Fruit fly (Drosophila melanogaster) whole organism, embryonic: ENCODE data around the gene trx.
A peak's percentile ranks its signal among the peaks of the same experiment; 100 is the strongest.

Source experiments
- Aef1 ChIP-seq: fragments of 200-800 bp; sonication (Bioruptor generic); IDR thresholded peaks from 3 replicates; pipeline ENCODE4 v1.3.6; 2022; ENCODE audit warnings: missing biosample characterization, missing genetic modification characterization
- Antp ChIP-seq: fragments of 200-800 bp; sonication (Bioruptor generic); optimal IDR thresholded peaks from 3 replicates; lab custom pipeline; 2016; ENCODE audit warnings: missing biosample characterization, missing genetic modification characterization
- CG10209 ChIP-seq: fragments of 200-800 bp; sonication (Bioruptor generic); optimal IDR thresholded peaks from 3 replicates; lab custom pipeline; 2017; ENCODE audit warnings: missing biosample characterization, mild to moderate bottlenecking, missing genetic modification characterization, missing genetic modification reagents
- CG11398 ChIP-seq: fragments of 200-800 bp; sonication (Bioruptor generic); optimal IDR thresholded peaks from 2 replicates; lab custom pipeline; 2016; ENCODE audit warnings: missing biosample characterization, missing genetic modification characterization
- CG11696 ChIP-seq: fragments of 200-800 bp; sonication (Bioruptor generic); IDR thresholded peaks from 2 replicates; pipeline ENCODE4 v1.3.6; 2022; ENCODE audit warnings: missing biosample characterization, missing genetic modification characterization
- CG12236 ChIP-seq: fragments of 200-800 bp; sonication (Bioruptor generic); optimal IDR thresholded peaks from 2 replicates; lab custom pipeline; 2016; ENCODE audit warnings: missing biosample characterization, missing genetic modification characterization
- CG13287 ChIP-seq: fragments of 200-800 bp; sonication (Bioruptor generic); IDR thresholded peaks from 2 replicates; pipeline ENCODE4 v1.3.6; 2022; ENCODE audit warnings: missing biosample characterization, missing genetic modification characterization; ENCODE audit not compliant: partially characterized antibody
- CG13424 ChIP-seq: fragments of 200-800 bp; sonication (Bioruptor generic); optimal IDR thresholded peaks from 2 replicates; lab custom pipeline; 2019; ENCODE audit warnings: missing biosample characterization, mild to moderate bottlenecking, missing genetic modification characterization, moderate library complexity
- CG13624 ChIP-seq: fragments of 200-800 bp; sonication (Bioruptor generic); optimal IDR thresholded peaks from 2 replicates; lab custom pipeline; 2016; ENCODE audit warnings: missing biosample characterization, missing genetic modification characterization
- CG14441 ChIP-seq: fragments of 200-800 bp; sonication (Bioruptor generic); IDR thresholded peaks from 2 replicates; pipeline ENCODE4 v1.3.6; 2022; ENCODE audit warnings: missing biosample characterization, missing genetic modification characterization
- CG15601 ChIP-seq: fragments of 200-800 bp; sonication (Bioruptor generic); optimal IDR thresholded peaks from 3 replicates; lab custom pipeline; 2019; ENCODE audit warnings: missing biosample characterization, mild to moderate bottlenecking, missing genetic modification characterization, moderate library complexity
- CG16779 ChIP-seq: fragments of 200-800 bp; sonication (Bioruptor generic); IDR thresholded peaks from 2 replicates; pipeline ENCODE4 v1.3.6; 2022; ENCODE audit warnings: missing biosample characterization, missing genetic modification characterization
- CG17186 ChIP-seq: fragments of 200-800 bp; sonication (Bioruptor generic); optimal IDR thresholded peaks from 3 replicates; lab custom pipeline; 2017; ENCODE audit warnings: missing biosample characterization, missing genetic modification reagents, missing genetic modification characterization
- CG1832 ChIP-seq: fragments of 200-800 bp; sonication (Bioruptor generic); optimal IDR thresholded peaks from 2 replicates; lab custom pipeline; 2017; ENCODE audit warnings: missing biosample characterization, mild to moderate bottlenecking, missing genetic modification characterization, inconsistent platforms
- CG2199 ChIP-seq: fragments of 200-800 bp; sonication (Bioruptor generic); IDR thresholded peaks from 3 replicates; pipeline ENCODE4 v1.3.6; 2022; ENCODE audit warnings: missing biosample characterization, missing genetic modification characterization
- CG2202 ChIP-seq: fragments of 200-800 bp; sonication (Bioruptor generic); optimal IDR thresholded peaks from 2 replicates; lab custom pipeline; 2018; ENCODE audit warnings: missing biosample characterization, mild to moderate bottlenecking, missing genetic modification characterization
- CG30020 ChIP-seq: fragments of 200-800 bp; optimal IDR thresholded peaks from 2 replicates; lab custom pipeline; 2019; ENCODE audit warnings: missing biosample characterization, mild to moderate bottlenecking, missing genetic modification characterization, moderate library complexity
- CG34376 ChIP-seq: fragments of 200-800 bp; sonication (Bioruptor generic); optimal IDR thresholded peaks from 2 replicates; lab custom pipeline; 2018; ENCODE audit warnings: missing biosample characterization, mild to moderate bottlenecking, missing genetic modification characterization
- CG4404 ChIP-seq: fragments of 200-800 bp; sonication (Bioruptor generic); IDR thresholded peaks from 2 replicates; pipeline ENCODE4 v1.3.6; 2022; ENCODE audit warnings: missing biosample characterization, missing genetic modification characterization
- CG7786 ChIP-seq: fragments of 200-800 bp; sonication (Bioruptor generic); optimal IDR thresholded peaks from 2 replicates; lab custom pipeline; 2016; ENCODE audit warnings: missing biosample characterization, missing genetic modification characterization
- CG7839 ChIP-seq: fragments of 200-800 bp; sonication (Bioruptor generic); optimal IDR thresholded peaks from 3 replicates; lab custom pipeline; 2018; ENCODE audit warnings: missing biosample characterization, mild to moderate bottlenecking, missing genetic modification characterization, moderate library complexity
- CG7928 ChIP-seq: fragments of 200-800 bp; sonication (Bioruptor generic); optimal IDR thresholded peaks from 2 replicates; lab custom pipeline; 2017; ENCODE audit warnings: missing biosample characterization, mild to moderate bottlenecking, missing genetic modification characterization
- CG8359 ChIP-seq: fragments of 200-800 bp; sonication (Bioruptor generic); optimal IDR thresholded peaks from 2 replicates; lab custom pipeline; 2017; ENCODE audit warnings: missing biosample characterization, mild to moderate bottlenecking, missing genetic modification characterization, borderline replicate concordance
- CG8765 ChIP-seq: fragments of 200-800 bp; sonication (Bioruptor generic); IDR thresholded peaks from 2 replicates; pipeline ENCODE4 v1.3.6; 2022; ENCODE audit warnings: missing biosample characterization, missing genetic modification characterization
- CHES-1-like ChIP-seq: fragments of 200-800 bp; sonication (Bioruptor generic); optimal IDR thresholded peaks from 2 replicates; lab custom pipeline; 2016; ENCODE audit warnings: missing biosample characterization, missing genetic modification characterization
- Dad ChIP-seq: fragments of 200-800 bp; sonication (Bioruptor generic); optimal IDR thresholded peaks from 3 replicates; lab custom pipeline; 2016; ENCODE audit warnings: missing biosample characterization, missing genetic modification characterization
- Dip2 ChIP-seq: fragments of 200-800 bp; sonication (Bioruptor generic); IDR thresholded peaks from 2 replicates; pipeline ENCODE4 v1.3.6; 2022; ENCODE audit warnings: missing biosample characterization, missing genetic modification characterization
- Drgx ChIP-seq: fragments of 200-800 bp; sonication (Bioruptor generic); IDR thresholded peaks from 2 replicates; pipeline ENCODE4 v1.3.6; 2022; ENCODE audit warnings: missing biosample characterization, missing genetic modification characterization
- E2f2 ChIP-seq: fragments of 200-800 bp; sonication (Bioruptor generic); IDR thresholded peaks from 2 replicates; pipeline ENCODE4 v1.3.6; 2022; ENCODE audit warnings: missing biosample characterization, missing genetic modification characterization
- GATAe ChIP-seq: fragments of 200-800 bp; sonication (Bioruptor generic); conservative IDR thresholded peaks from 2 replicates; pipeline ENCODE4 v1.3.6; 2022; ENCODE audit warnings: missing biosample characterization, missing genetic modification characterization
- Gsc ChIP-seq: fragments of 200-800 bp; sonication (Bioruptor generic); IDR thresholded peaks from 2 replicates; pipeline ENCODE4 v1.3.6; 2022; ENCODE audit warnings: missing biosample characterization, missing genetic modification characterization
- Hmx ChIP-seq: fragments of 200-800 bp; sonication (Bioruptor generic); optimal IDR thresholded peaks from 2 replicates; lab custom pipeline; 2016; ENCODE audit warnings: missing biosample characterization, missing genetic modification characterization
- Myb ChIP-seq: fragments of 200-800 bp; sonication (Bioruptor generic); optimal IDR thresholded peaks from 2 replicates; lab custom pipeline; 2016; ENCODE audit warnings: missing biosample characterization, missing genetic modification characterization
- NK7.1 ChIP-seq: fragments of 200-800 bp; sonication (Bioruptor generic); optimal IDR thresholded peaks from 3 replicates; lab custom pipeline; 2016; ENCODE audit warnings: missing biosample characterization, missing genetic modification characterization
- Pdp1 ChIP-seq, 2 experiments: fragments of 200-800 bp; sonication (Bioruptor generic); optimal IDR thresholded peaks; 3 replicates each; lab custom pipeline; 2016; ENCODE audit warnings: missing biosample characterization in 2 of 2, missing genetic modification characterization in 2 of 2, mild to moderate bottlenecking in 1 of 2, moderate library complexity in 1 of 2
- Taf1 ChIP-seq: fragments of 200-800 bp; sonication (Bioruptor generic); IDR thresholded peaks from 2 replicates; pipeline ENCODE4 v1.3.6; 2022; ENCODE audit warnings: missing biosample characterization, missing genetic modification characterization
- aop ChIP-seq: fragments of 200-800 bp; sonication (Bioruptor generic); IDR thresholded peaks from 2 replicates; pipeline ENCODE4 v1.3.6; 2022; ENCODE audit warnings: missing biosample characterization, missing genetic modification characterization
- ash1 ChIP-seq: fragments of 200-800 bp; sonication (Bioruptor generic); optimal IDR thresholded peaks from 2 replicates; lab custom pipeline; 2018; ENCODE audit warnings: missing biosample characterization, mild to moderate bottlenecking, missing genetic modification characterization
- dati ChIP-seq: fragments of 200-800 bp; sonication (Bioruptor generic); IDR thresholded peaks from 2 replicates; pipeline ENCODE4 v1.3.6; 2022; ENCODE audit warnings: missing biosample characterization, missing genetic modification characterization
- gcm ChIP-seq: fragments of 200-800 bp; sonication (Bioruptor generic); optimal IDR thresholded peaks from 2 replicates; lab custom pipeline; 2019; ENCODE audit warnings: missing biosample characterization, mild to moderate bottlenecking, missing genetic modification characterization, moderate library complexity
- gem ChIP-seq: fragments of 200-800 bp; sonication (Bioruptor generic); optimal IDR thresholded peaks from 2 replicates; lab custom pipeline; 2019; ENCODE audit warnings: missing biosample characterization, mild to moderate bottlenecking, missing genetic modification characterization, moderate library complexity
- gfzf ChIP-seq: fragments of 200-800 bp; sonication (Bioruptor generic); optimal IDR thresholded peaks from 2 replicates; lab custom pipeline; 2016; ENCODE audit warnings: missing biosample characterization, mild to moderate bottlenecking, missing genetic modification characterization, moderate library complexity
- grn ChIP-seq: fragments of 200-800 bp; sonication (Bioruptor generic); optimal IDR thresholded peaks from 3 replicates; lab custom pipeline; 2017; ENCODE audit warnings: missing biosample characterization, missing genetic modification characterization
- gsb ChIP-seq: fragments of 200-800 bp; sonication (Bioruptor generic); IDR thresholded peaks from 2 replicates; pipeline ENCODE4 v1.3.6; 2022; ENCODE audit warnings: missing biosample characterization, missing genetic modification characterization
- her ChIP-seq: fragments of 200-800 bp; sonication (Bioruptor generic); optimal IDR thresholded peaks from 2 replicates; lab custom pipeline; 2016; ENCODE audit warnings: missing biosample characterization, missing genetic modification characterization
- rib ChIP-seq: fragments of 200-800 bp; sonication (Bioruptor generic); IDR thresholded peaks from 2 replicates; pipeline ENCODE4 v1.3.6; 2022; ENCODE audit warnings: missing biosample characterization, missing genetic modification characterization
- toy ChIP-seq: fragments of 200-800 bp; sonication (Bioruptor generic); IDR thresholded peaks from 2 replicates; pipeline ENCODE4 v1.3.6; 2022; ENCODE audit warnings: missing biosample characterization, missing genetic modification characterization
- trh ChIP-seq: fragments of 200-800 bp; sonication (Bioruptor generic); optimal IDR thresholded peaks from 2 replicates; lab custom pipeline; 2016; ENCODE audit warnings: missing biosample characterization, missing genetic modification characterization
- unpg ChIP-seq: fragments of 200-800 bp; sonication (Bioruptor generic); optimal IDR thresholded peaks from 3 replicates; lab custom pipeline; 2018; ENCODE audit warnings: missing biosample characterization, mild to moderate bottlenecking, missing genetic modification characterization, moderate library complexity
- z ChIP-seq: fragments of 200-800 bp; sonication (Bioruptor generic); IDR thresholded peaks from 3 replicates; pipeline ENCODE4 v1.3.6; 2022; ENCODE audit warnings: missing biosample characterization, missing genetic modification characterization

Gene trx

DNA sequence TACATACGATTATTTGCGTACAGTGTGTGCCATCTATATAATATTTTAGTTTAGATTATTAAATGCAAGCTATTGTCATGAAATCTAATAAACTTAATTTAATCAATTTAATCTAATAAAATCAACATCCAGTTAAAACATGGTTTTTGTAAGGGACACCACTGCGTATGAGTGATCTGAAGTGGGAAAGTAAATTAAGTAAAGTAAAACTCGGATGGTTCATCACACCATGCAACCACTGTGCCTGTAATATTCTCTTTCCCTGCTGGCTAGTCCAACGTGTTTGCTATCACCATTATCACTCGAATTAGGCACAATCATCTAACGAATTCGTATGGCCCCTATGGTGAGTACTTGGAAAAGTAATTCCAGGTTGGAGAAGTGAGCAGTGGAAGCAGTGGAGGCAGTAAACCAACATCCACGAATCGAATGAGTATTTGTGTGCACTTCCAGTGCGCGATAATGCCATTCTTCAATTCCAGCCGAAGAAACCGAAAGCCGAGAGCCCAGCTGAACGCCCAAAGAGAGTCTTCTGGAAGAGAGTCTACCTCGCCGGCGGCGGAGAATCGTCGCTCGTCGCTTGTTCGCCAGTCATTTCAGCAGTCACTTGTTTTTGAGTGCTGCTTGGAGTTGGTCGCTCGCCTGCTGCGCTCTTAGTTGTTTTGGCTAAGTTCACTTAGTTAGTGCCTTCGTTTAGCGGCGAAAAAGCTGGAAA, 2.1 kb upstream of the trx start, which contains the start of gene red (continued):
- TF ChIP-seq CG34376 (GFP tag; lab: Kevin White, UChicago) (peak; percentile 98), gsb (GFP tag; lab: Robert Waterston, UW) (peak; percentile 74), CG8765 (GFP tag; lab: Robert Waterston, UW) (no peak), dati (peak; percentile 49; the same call in 1 of the 2 replicates), aop (GFP tag; lab: Robert Waterston, UW) (no peak), z (GFP tag; lab: Robert Waterston, UW) (peak; percentile 58; the same call in 2 of the 3 replicates), gem (tag; lab: Kevin White, UChicago) (peak; percentile 85), CHES-1-like (GFP tag; lab: Kevin White, UChicago) (no peak), CG4404 (peak; percentile 44; the same call in 1 of the 2 replicates), CG1832 (GFP tag; lab: Kevin White, UChicago) (no peak), Dip2 (GFP tag; lab: Robert Waterston, UW) (no peak), Pdp1 (GFP tag; optimal IDR thresholded peaks at IDR 0.05; lab: Kevin White, UChicago) (peak; percentile 19 to 31), CG7839 (peak; percentile 84), toy (GFP tag; lab: Robert Waterston, UW) (peak; percentile 63; the same call in 1 of the 2 replicates), CG17186 (no peak), CG8359 (GFP tag; lab: Kevin White, UChicago) (no peak), Hmx (GFP tag; lab: Kevin White, UChicago) (no peak), Drgx (peak; percentile 59), trh (GFP tag; lab: Kevin White, UChicago) (no peak), E2f2 (peak; percentile 51; the same call in 1 of the 2 replicates), gcm (GFP tag; lab: Kevin White, UChicago) (peak; percentile 57), unpg (GFP tag; lab: Kevin White, UChicago) (peak; percentile 66), Myb (GFP tag; lab: Kevin White, UChicago) (no peak), CG14441 (peak; percentile 71; the same call in 1 of the 2 replicates), ash1 (no peak), grn (peak; percentile 59), CG2199 (GFP tag; lab: Robert Waterston, UW) (0 out of 3 replicates have a peak, but pooled peaks have one; percentile 36), CG16779 (GFP tag; lab: Robert Waterston, UW) (no peak), GATAe (peak; percentile 52), CG15601 (tag; lab: Kevin White, UChicago) (peak; percentile 45), CG10209 (GFP tag; lab: Kevin White, UChicago) (peak; percentile 74), gfzf (GFP tag; lab: Kevin White, UChicago) (no peak), CG11398 (GFP tag; lab: Kevin White, UChicago) (no peak), Dad (GFP tag; lab: Kevin White, UChicago) (peak; percentile 28), CG13424 (peak; percentile 81), CG30020 (tag; lab: Kevin White, UChicago) (no peak), CG2202 (peak; percentile 9), Antp (GFP tag; lab: Kevin White, UChicago) (peak; percentile 23), Gsc (GFP tag; lab: Robert Waterston, UW) (no peak), Aef1 (GFP tag; lab: Robert Waterston, UW) (peak; percentile 63), CG13624 (GFP tag; lab: Kevin White, UChicago) (peak; percentile 31), CG12236 (no peak), CG7786 (GFP tag; lab: Kevin White, UChicago) (peak; percentile 49), rib (GFP tag; lab: Robert Waterston, UW) (no peak; the same call in 1 of the 2 replicates), CG11696 (GFP tag; lab: Robert Waterston, UW) (0 out of 2 replicates have a peak, but pooled peaks have one; percentile 35), her (GFP tag; lab: Kevin White, UChicago) (no peak), Taf1 (GFP tag; lab: Robert Waterston, UW) (peak; percentile 66), NK7.1 (GFP tag; lab: Kevin White, UChicago) (peak; percentile 49), CG7928 (GFP tag; lab: Kevin White, UChicago) (peak; percentile 29), CG13287 (GFP tag; lab: Robert Waterston, UW) (peak; percentile 13; the same call in 1 of the 2 replicates)
